Fruit fly (Drosophila melanogaster): ENCODE measurements around the gene CG14053.

The CG14053 gene

DNA sequence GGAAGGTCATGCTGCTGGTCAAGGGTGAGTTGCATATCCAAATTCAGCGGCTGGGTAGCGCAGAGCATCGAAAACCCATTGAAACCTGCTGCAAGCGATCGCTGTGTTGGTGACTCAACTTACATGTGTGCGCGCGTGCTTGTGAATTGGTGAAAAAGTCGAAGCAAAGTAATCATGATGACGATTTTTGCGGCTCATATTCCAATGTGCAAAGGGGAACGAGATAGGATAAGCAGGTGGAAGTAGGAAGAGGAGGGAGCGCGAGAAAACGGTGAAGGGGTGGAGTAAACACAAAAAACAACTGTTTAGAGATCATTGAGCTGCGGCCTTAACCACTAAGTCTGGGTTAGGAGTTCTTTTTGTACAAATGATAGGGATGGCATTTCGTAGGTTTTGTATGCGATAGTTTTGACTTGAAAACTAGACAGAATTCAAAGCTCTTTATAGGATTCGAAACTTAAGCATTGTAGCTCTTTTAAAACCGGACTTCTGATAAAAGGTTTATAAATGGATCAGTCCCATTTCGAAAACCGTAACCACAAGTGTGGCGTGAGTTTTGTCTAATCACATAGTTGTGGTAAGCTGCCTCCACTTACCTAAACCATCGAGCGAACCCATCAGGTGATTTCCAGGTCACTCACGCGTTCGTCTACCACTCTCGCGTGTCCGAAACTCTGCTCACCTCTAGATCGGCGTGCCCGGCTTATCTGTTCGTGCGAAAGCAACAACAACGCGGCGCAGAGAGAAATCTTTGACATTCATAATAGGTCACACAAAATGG is 47.8 kb downstream of the CG14053 start (continued):
- TF ChIP-seq CG7786 (GFP tag; optimal IDR thresholded peaks at IDR 0.05): peak; percentile 56
- peak; percentile 30 for TF ChIP-seq fu2 (GFP tag; optimal IDR thresholded peaks at IDR 0.05)
- TF ChIP-seq CG10543 (GFP tag; optimal IDR thresholded peaks at IDR 0.05): peak; percentile 77
- TF ChIP-seq CG5180 (GFP tag; optimal IDR thresholded peaks at IDR 0.05): no peak
- peak; percentile 78 for TF ChIP-seq CG14860 (GFP tag; IDR thresholded peaks at IDR 0.05; ENCODE audit: partially characterized antibody)
- TF ChIP-seq lola (GFP tag; optimal IDR thresholded peaks at IDR 0.05): peak in 1 of 3 experiments; percentile 30
- TF ChIP-seq fd96Cb (tag; optimal IDR thresholded peaks at IDR 0.05): no peak
- TF ChIP-seq gfzf (GFP tag; optimal IDR thresholded peaks at IDR 0.05): peak; percentile 13
- peak; percentile 36; the same call in 1 of the 2 replicates for TF ChIP-seq NFAT (GFP tag; IDR thresholded peaks at IDR 0.05)
- peak; percentile 42 for TF ChIP-seq bcd (GFP tag; optimal IDR thresholded peaks at IDR 0.05)
- no peak for TF ChIP-seq gt (GFP tag; IDR thresholded peaks at IDR 0.05)
- TF ChIP-seq CG14014 (GFP tag; IDR thresholded peaks at IDR 0.05): peak; percentile 27; the same call in 1 of the 2 replicates
- peak; percentile 42 for TF ChIP-seq D19B (GFP tag; optimal IDR thresholded peaks at IDR 0.05)
- TF ChIP-seq CG2712 (tag; optimal IDR thresholded peaks at IDR 0.05): peak; percentile 51
- no peak for TF ChIP-seq Kr (GFP tag; optimal IDR thresholded peaks at IDR 0.05)
- TF ChIP-seq YL-1 (GFP tag; optimal IDR thresholded peaks at IDR 0.05): no peak
- TF ChIP-seq CG14710 (tag; optimal IDR thresholded peaks at IDR 0.05): peak; percentile 2
- TF ChIP-seq CG6765 (GFP tag; optimal IDR thresholded peaks at IDR 0.05): peak; percentile 32
- TF ChIP-seq Trl (optimal IDR thresholded peaks at IDR 0.05): no peak
- TF ChIP-seq Trl (GFP tag; optimal IDR thresholded peaks at IDR 0.05): peak; percentile 60
- TF ChIP-seq Hsf (GFP tag; optimal IDR thresholded peaks at IDR 0.05): no peak
- TF ChIP-seq ato (GFP tag; IDR thresholded peaks at IDR 0.05; ENCODE audit: partially characterized antibody): no peak
- TF ChIP-seq CG7963 (GFP tag; IDR thresholded peaks at IDR 0.05; ENCODE audit: partially characterized antibody): 0 out of 3 replicates have a peak, but pooled peaks have one; percentile 45
- no peak for TF ChIP-seq CG31365 (tag; optimal IDR thresholded peaks at IDR 0.05)
- peak in 1 of 2 experiments; percentile 23 for TF ChIP-seq insv (GFP tag; optimal IDR thresholded peaks at IDR 0.05)
- peak; percentile 87 for TF ChIP-seq Scr (GFP tag; IDR thresholded peaks at IDR 0.05; ENCODE audit: partially characterized antibody)
- TF ChIP-seq CG4282 (GFP tag; optimal IDR thresholded peaks at IDR 0.05): peak; percentile 5
- TF ChIP-seq Hr51 (GFP tag; optimal IDR thresholded peaks at IDR 0.05): peak in 1 of 2 experiments; percentile 28
- peak; percentile 55 for TF ChIP-seq ind (GFP tag; optimal IDR thresholded peaks at IDR 0.05)
- TF ChIP-seq tll (GFP tag; optimal IDR thresholded peaks at IDR 0.05): peak; percentile 47 to 62
- TF ChIP-seq Awh (GFP tag; IDR thresholded peaks at IDR 0.05): no peak
- TF ChIP-seq fd3F (GFP tag; optimal IDR thresholded peaks at IDR 0.05): peak; percentile 18
- no peak for TF ChIP-seq BtbVII (GFP tag; optimal IDR thresholded peaks at IDR 0.05)
- TF ChIP-seq CG10462 (GFP tag; optimal IDR thresholded peaks at IDR 0.05): no peak
- TF ChIP-seq gcm2 (GFP tag; optimal IDR thresholded peaks at IDR 0.05): no peak
- TF ChIP-seq cas (GFP tag; IDR thresholded peaks at IDR 0.05): 0 out of 2 replicates have a peak, but pooled peaks have one; percentile 13
- TF ChIP-seq CG4328 (GFP tag; optimal IDR thresholded peaks at IDR 0.05): peak; percentile 46
- TF ChIP-seq Usf (GFP tag; optimal IDR thresholded peaks at IDR 0.05): peak; percentile 36
- no peak for TF ChIP-seq ro (GFP tag; IDR thresholded peaks at IDR 0.05)
- 0 out of 2 replicates have a peak, but pooled peaks have one; percentile 35 for TF ChIP-seq Taf1 (GFP tag; IDR thresholded peaks at IDR 0.05)
- 0 out of 2 replicates have a peak, but pooled peaks have one; percentile 37 for TF ChIP-seq rib (GFP tag; IDR thresholded peaks at IDR 0.05)
- TF ChIP-seq Ets65A (GFP tag): peak; percentile 89
- no peak for TF ChIP-seq CG10366 (GFP tag; IDR thresholded peaks at IDR 0.05)
- peak; percentile 23 for TF ChIP-seq nerfin-1 (tag; optimal IDR thresholded peaks at IDR 0.05)
- TF ChIP-seq CG9797 (GFP tag; optimal IDR thresholded peaks at IDR 0.05): no peak
- TF ChIP-seq ci (GFP tag; IDR thresholded peaks at IDR 0.05): peak; percentile 49; the same call in 1 of the 3 replicates
- no peak for TF ChIP-seq CG11398 (GFP tag; optimal IDR thresholded peaks at IDR 0.05)
